Fruit fly (Drosophila melanogaster) whole organism, embryonic: ENCODE results near the gene pyd.
A peak's percentile ranks its signal among the peaks of the same experiment; 100 is the strongest.

Experiments used
- Ada2b ChIP-seq: fragments of 200-800 bp; sonication (Bioruptor generic); IDR thresholded peaks from 2 replicates; pipeline ENCODE4 v1.3.6; 2022; ENCODE audit warnings: missing biosample characterization, missing genetic modification characterization
- CG10565 ChIP-seq: fragments of 200-800 bp; sonication (Bioruptor generic); optimal IDR thresholded peaks from 3 replicates; lab custom pipeline; 2016; ENCODE audit warnings: missing biosample characterization, mild to moderate bottlenecking, missing genetic modification characterization
- CG1233 ChIP-seq: fragments of 200-800 bp; sonication (Bioruptor generic); optimal IDR thresholded peaks from 4 replicates; lab custom pipeline; 2018; ENCODE audit warnings: missing biosample characterization, mild to moderate bottlenecking, missing genetic modification characterization
- CG16815 ChIP-seq: fragments of 200-800 bp; sonication (Bioruptor generic); optimal IDR thresholded peaks from 3 replicates; lab custom pipeline; 2017; ENCODE audit warnings: missing biosample characterization, mild to moderate bottlenecking, missing genetic modification characterization
- CG30403 ChIP-seq: fragments of 200-800 bp; sonication (Bioruptor generic); optimal IDR thresholded peaks from 3 replicates; lab custom pipeline; 2016; ENCODE audit warnings: missing biosample characterization, missing genetic modification characterization
- CG31441 ChIP-seq: fragments of 200-800 bp; sonication (Bioruptor generic); IDR thresholded peaks from 2 replicates; pipeline ENCODE4 v1.3.6; 2022; ENCODE audit warnings: missing biosample characterization, missing genetic modification characterization
- CG32767 ChIP-seq: fragments of 200-800 bp; sonication (Bioruptor generic); IDR thresholded peaks from 2 replicates; pipeline ENCODE4 v1.3.6; 2022; ENCODE audit warnings: missing biosample characterization, missing genetic modification characterization
- CG34376 ChIP-seq: fragments of 200-800 bp; sonication (Bioruptor generic); optimal IDR thresholded peaks from 2 replicates; lab custom pipeline; 2018; ENCODE audit warnings: missing biosample characterization, mild to moderate bottlenecking, missing genetic modification characterization
- CG34422 ChIP-seq: fragments of 200-800 bp; sonication (Bioruptor generic); IDR thresholded peaks from 3 replicates; pipeline ENCODE4 v1.3.6; 2022; ENCODE audit warnings: missing biosample characterization, missing genetic modification characterization
- CG6272 ChIP-seq: fragments of 200-800 bp; sonication (Bioruptor generic); IDR thresholded peaks from 2 replicates; pipeline ENCODE4 v1.3.6; 2022; ENCODE audit warnings: missing biosample characterization, missing genetic modification characterization
- CG6813 ChIP-seq: fragments of 200-800 bp; sonication (Bioruptor generic); optimal IDR thresholded peaks from 2 replicates; lab custom pipeline; 2017; ENCODE audit warnings: missing biosample characterization, missing genetic modification characterization, mild to moderate bottlenecking, moderate library complexity, missing genetic modification reagents
- CG7357 ChIP-seq: fragments of 200-800 bp; sonication (Bioruptor generic); IDR thresholded peaks from 3 replicates; pipeline ENCODE4 v1.3.6; 2022; ENCODE audit warnings: missing biosample characterization, missing genetic modification characterization
- CG7372 ChIP-seq: fragments of 200-800 bp; sonication (Bioruptor generic); IDR thresholded peaks from 2 replicates; pipeline ENCODE4 v1.3.6; 2022; ENCODE audit warnings: missing biosample characterization, missing genetic modification characterization
- CG7839 ChIP-seq: fragments of 200-800 bp; sonication (Bioruptor generic); optimal IDR thresholded peaks from 3 replicates; lab custom pipeline; 2018; ENCODE audit warnings: missing biosample characterization, mild to moderate bottlenecking, missing genetic modification characterization, moderate library complexity
- CG8290 ChIP-seq, 3 experiments: fragments of 200-800 bp; sonication (Bioruptor generic); optimal IDR thresholded peaks; 2 replicates each; lab custom pipeline; 2016 to 2019; ENCODE audit warnings: missing biosample characterization in 3 of 3, missing genetic modification characterization in 3 of 3, mild to moderate bottlenecking in 2 of 3, moderate library complexity in 1 of 3
- CG9797 ChIP-seq: fragments of 200-800 bp; sonication (Bioruptor generic); optimal IDR thresholded peaks from 3 replicates; lab custom pipeline; 2018; ENCODE audit warnings: missing biosample characterization, mild to moderate bottlenecking, missing genetic modification characterization
- CG9817 ChIP-seq: fragments of 200-800 bp; sonication (Bioruptor generic); optimal IDR thresholded peaks from 2 replicates; lab custom pipeline; 2018; ENCODE audit warnings: missing biosample characterization, mild to moderate bottlenecking, missing genetic modification characterization, moderate library complexity
- ERR ChIP-seq: fragments of 200-800 bp; sonication (Bioruptor generic); optimal IDR thresholded peaks from 2 replicates; lab custom pipeline; 2016; ENCODE audit warnings: missing biosample characterization, missing genetic modification characterization
- Ets97D ChIP-seq: fragments of 200-800 bp; sonication (Bioruptor generic); optimal IDR thresholded peaks from 3 replicates; lab custom pipeline; 2016; ENCODE audit warnings: missing biosample characterization, missing genetic modification characterization
- H15 ChIP-seq: fragments of 200-800 bp; sonication (Bioruptor generic); IDR thresholded peaks from 3 replicates; pipeline ENCODE4 v1.3.6; 2022; ENCODE audit warnings: missing biosample characterization, missing genetic modification characterization
- Hr39 ChIP-seq: fragments of >200 bp; optimal IDR thresholded peaks from 2 replicates; lab custom pipeline; 2017
- Max ChIP-seq: fragments of 200-800 bp; sonication (Bioruptor generic); optimal IDR thresholded peaks from 2 replicates; lab custom pipeline; 2016; ENCODE audit warnings: missing biosample characterization, mild to moderate bottlenecking, missing genetic modification characterization
- NFAT ChIP-seq: fragments of 200-800 bp; sonication (Bioruptor generic); IDR thresholded peaks from 2 replicates; pipeline ENCODE4 v1.3.6; 2022; ENCODE audit warnings: missing biosample characterization, missing genetic modification characterization
- Optix ChIP-seq: fragments of 200-800 bp; sonication (Bioruptor generic); IDR thresholded peaks from 3 replicates; pipeline ENCODE4 v1.3.6; 2022; ENCODE audit warnings: missing biosample characterization, missing genetic modification characterization
- Rx ChIP-seq: fragments of 200-800 bp; sonication (Bioruptor generic); IDR thresholded peaks from 2 replicates; pipeline ENCODE4 v1.3.6; 2022; ENCODE audit warnings: missing biosample characterization, missing genetic modification characterization
- Xbp1 ChIP-seq: fragments of 200-800 bp; sonication (Bioruptor generic); optimal IDR thresholded peaks from 3 replicates; lab custom pipeline; 2016; ENCODE audit warnings: missing biosample characterization, mild to moderate bottlenecking, missing genetic modification characterization
- abd-A ChIP-seq: fragments of 200-800 bp; sonication (Bioruptor generic); optimal IDR thresholded peaks from 3 replicates; lab custom pipeline; 2019; ENCODE audit warnings: missing biosample characterization, mild to moderate bottlenecking, missing genetic modification characterization, moderate library complexity
- corto ChIP-seq: fragments of 200-800 bp; sonication (Bioruptor generic); optimal IDR thresholded peaks from 2 replicates; lab custom pipeline; 2016; ENCODE audit warnings: missing biosample characterization, mild to moderate bottlenecking, missing genetic modification characterization, moderate library complexity
- danr ChIP-seq: fragments of 200-800 bp; sonication (Bioruptor generic); IDR thresholded peaks from 2 replicates; pipeline ENCODE4 v1.3.6; 2022; ENCODE audit warnings: missing biosample characterization, missing genetic modification characterization
- dysf ChIP-seq: fragments of 200-800 bp; sonication (Bioruptor generic); IDR thresholded peaks from 3 replicates; pipeline ENCODE4 v1.3.6; 2022; ENCODE audit warnings: missing biosample characterization, missing genetic modification characterization
- esg ChIP-seq: fragments of 200-800 bp; sonication (Bioruptor generic); conservative IDR thresholded peaks from 2 replicates; pipeline ENCODE4 v1.3.6; 2022; ENCODE audit warnings: missing biosample characterization, missing genetic modification characterization
- fd64A ChIP-seq: fragments of 200-800 bp; sonication (Bioruptor generic); optimal IDR thresholded peaks from 3 replicates; lab custom pipeline; 2018; ENCODE audit warnings: missing biosample characterization, mild to moderate bottlenecking, missing genetic modification characterization
- gsb-n ChIP-seq: fragments of 200-800 bp; sonication (Bioruptor generic); optimal IDR thresholded peaks from 3 replicates; lab custom pipeline; 2018; ENCODE audit warnings: missing biosample characterization, mild to moderate bottlenecking, missing genetic modification characterization
- ham ChIP-seq: fragments of 200-800 bp; sonication (Bioruptor generic); IDR thresholded peaks from 2 replicates; pipeline ENCODE4 v1.3.6; 2022; ENCODE audit warnings: missing biosample characterization, missing genetic modification characterization
- kni ChIP-seq: fragments of 200-800 bp; sonication (Bioruptor generic); optimal IDR thresholded peaks from 3 replicates; lab custom pipeline; 2017; ENCODE audit warnings: mild to moderate bottlenecking, missing biosample characterization, missing genetic modification reagents, missing genetic modification characterization
- lmd ChIP-seq: fragments of 200-800 bp; sonication (Bioruptor generic); IDR thresholded peaks from 2 replicates; pipeline ENCODE4 v1.3.6; 2022; ENCODE audit warnings: missing biosample characterization, missing genetic modification characterization
- lola ChIP-seq, 3 experiments: fragments of >200 bp in 2 of 3; fragments of 200-800 bp in 1 of 3; sonication (Bioruptor generic) in 1 of 3; optimal IDR thresholded peaks; 2 replicates each; lab custom pipeline; 2017 to 2019; ENCODE audit warnings: missing biosample characterization in 3 of 3, missing genetic modification characterization in 3 of 3, mild to moderate bottlenecking in 1 of 3, moderate library complexity in 1 of 3
- org-1 ChIP-seq: fragments of 200-800 bp; sonication (Bioruptor generic); optimal IDR thresholded peaks from 2 replicates; lab custom pipeline; 2017; ENCODE audit warnings: missing biosample characterization, missing genetic modification characterization
- pnt ChIP-seq: fragments of 200-800 bp; sonication (Bioruptor generic); optimal IDR thresholded peaks from 3 replicates; lab custom pipeline; 2016; ENCODE audit warnings: missing biosample characterization, missing genetic modification characterization
- ranshi ChIP-seq: fragments of 200-800 bp; sonication (Bioruptor generic); IDR thresholded peaks from 2 replicates; pipeline ENCODE4 v1.3.6; 2022; ENCODE audit warnings: missing biosample characterization, missing genetic modification characterization
- ro ChIP-seq: fragments of 200-800 bp; sonication (Bioruptor generic); IDR thresholded peaks from 2 replicates; pipeline ENCODE4 v1.3.6; 2022; ENCODE audit warnings: missing biosample characterization, missing genetic modification characterization
- row ChIP-seq: fragments of 200-800 bp; sonication (Bioruptor generic); IDR thresholded peaks from 3 replicates; pipeline ENCODE4 v1.3.6; 2022; ENCODE audit warnings: missing biosample characterization, missing genetic modification characterization
- sens-2 ChIP-seq: fragments of 200-800 bp; sonication (Bioruptor generic); IDR thresholded peaks from 2 replicates; pipeline ENCODE4 v1.3.6; 2022; ENCODE audit warnings: missing biosample characterization, missing genetic modification characterization
- sima ChIP-seq: fragments of 200-800 bp; sonication (Bioruptor generic); optimal IDR thresholded peaks from 2 replicates; lab custom pipeline; 2016; ENCODE audit warnings: missing biosample characterization, missing genetic modification characterization
- slou ChIP-seq: fragments of 200-800 bp; sonication (Bioruptor generic); optimal IDR thresholded peaks from 3 replicates; lab custom pipeline; 2016; ENCODE audit warnings: missing biosample characterization, missing genetic modification characterization
- sqz ChIP-seq: fragments of 200-800 bp; sonication (Bioruptor generic); optimal IDR thresholded peaks from 3 replicates; lab custom pipeline; 2018; ENCODE audit warnings: missing biosample characterization, mild to moderate bottlenecking, missing genetic modification characterization
- tap ChIP-seq: fragments of 200-800 bp; optimal IDR thresholded peaks from 3 replicates; lab custom pipeline; 2019; ENCODE audit warnings: missing biosample characterization, mild to moderate bottlenecking, missing genetic modification characterization, moderate library complexity
- tin ChIP-seq: fragments of 200-800 bp; sonication (Bioruptor generic); optimal IDR thresholded peaks from 3 replicates; lab custom pipeline; 2016; ENCODE audit warnings: missing biosample characterization, missing genetic modification characterization
- tx ChIP-seq: fragments of 200-800 bp; sonication (Bioruptor generic); optimal IDR thresholded peaks from 2 replicates; lab custom pipeline; 2016; ENCODE audit warnings: missing biosample characterization, missing genetic modification characterization
- unpg ChIP-seq: fragments of 200-800 bp; sonication (Bioruptor generic); optimal IDR thresholded peaks from 3 replicates; lab custom pipeline; 2018; ENCODE audit warnings: missing biosample characterization, mild to moderate bottlenecking, missing genetic modification characterization, moderate library complexity

pyd gene

DNA sequence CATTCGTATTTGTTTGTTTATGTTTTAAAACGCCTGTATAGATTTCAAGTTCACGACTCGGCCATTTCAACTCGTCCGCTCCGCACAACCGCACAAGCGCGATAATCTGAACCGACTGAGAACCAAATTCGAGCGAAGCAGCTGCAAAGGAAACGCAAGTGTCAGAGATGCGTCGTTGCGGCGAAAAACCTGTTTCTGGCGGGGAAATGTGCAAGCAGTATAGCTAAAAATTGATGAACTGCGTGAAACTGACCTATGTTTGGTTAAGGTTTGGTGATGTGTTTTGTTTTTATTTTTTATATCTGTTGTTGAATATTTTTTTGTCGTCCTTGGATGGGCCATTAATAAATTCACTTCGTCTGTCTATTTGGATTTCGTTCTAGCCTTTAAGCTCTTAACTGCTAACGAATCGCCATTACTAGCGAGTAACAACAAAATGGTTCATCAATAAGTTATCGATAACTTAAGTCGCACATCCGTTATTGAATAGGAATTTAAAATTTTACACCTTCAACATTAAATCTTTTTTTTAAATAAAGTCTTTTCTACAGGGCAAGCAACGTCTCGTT is at the start of gene pyd (continued):
- TF ChIP-seq CG1233 (GFP tag; lab: Kevin White, UChicago), result peak; percentile 75
- TF ChIP-seq tin (GFP tag; lab: Kevin White, UChicago), result peak; percentile 63
- TF ChIP-seq CG34422 (GFP tag; lab: Robert Waterston, UW), result peak; percentile 68; the same call in 1 of the 3 replicates
- no peak for TF ChIP-seq ro (GFP tag; lab: Robert Waterston, UW)
- peak; percentile 48 for TF ChIP-seq CG9797 (GFP tag; lab: Kevin White, UChicago)
- TF ChIP-seq tx (GFP tag; lab: Kevin White, UChicago), result peak; percentile 49
- TF ChIP-seq CG6813 (GFP tag; lab: Kevin White, UChicago), result no peak
- TF ChIP-seq CG32767 (GFP tag; lab: Robert Waterston, UW), result no peak
- peak; percentile 62; the same call in 2 of the 3 replicates for TF ChIP-seq Optix (GFP tag; lab: Robert Waterston, UW)
- peak; percentile 39; the same call in 1 of the 2 replicates for TF ChIP-seq NFAT (GFP tag; lab: Robert Waterston, UW)
- peak; percentile 39 for TF ChIP-seq fd64A (GFP tag; lab: Kevin White, UChicago)
- TF ChIP-seq CG7839 (tag; lab: Kevin White, UChicago), result peak; percentile 69
- peak; percentile 80 for TF ChIP-seq kni (GFP tag; lab: Kevin White, UChicago)
- TF ChIP-seq gsb-n (tag; lab: Kevin White, UChicago), result peak; percentile 20
- no peak for TF ChIP-seq corto (GFP tag; lab: Kevin White, UChicago)
- TF ChIP-seq Ada2b (GFP tag; lab: Robert Waterston, UW), result 0 out of 2 replicates have a peak, but pooled peaks have one; percentile 18
- no peak for TF ChIP-seq CG10565 (GFP tag; lab: Kevin White, UChicago)
- peak; percentile 44 for TF ChIP-seq CG31441 (GFP tag; lab: Robert Waterston, UW)
- TF ChIP-seq CG7357 (GFP tag; lab: Robert Waterston, UW), result no peak
- TF ChIP-seq sens-2 (GFP tag; lab: Robert Waterston, UW), result 0 out of 2 replicates have a peak, but pooled peaks have one; percentile 25
- peak; percentile 26 for TF ChIP-seq CG16815 (GFP tag; lab: Kevin White, UChicago)
- no peak for TF ChIP-seq H15 (GFP tag; lab: Robert Waterston, UW)
- peak; percentile 70 for TF ChIP-seq CG8290 (GFP tag; optimal IDR thresholded peaks at IDR 0.05; lab: Kevin White, UChicago)
- peak; percentile 68 to 72 for TF ChIP-seq CG8290 (tag; optimal IDR thresholded peaks at IDR 0.05; lab: Kevin White, UChicago)
- TF ChIP-seq row (GFP tag; lab: Robert Waterston, UW), result peak; percentile 92
- TF ChIP-seq Hr39 (lab: Kevin White, UChicago), result no peak
- no peak; the same call in 1 of the 2 replicates for TF ChIP-seq lmd (GFP tag; lab: Robert Waterston, UW)
- TF ChIP-seq CG9817 (tag; lab: Kevin White, UChicago), result peak; percentile 52
- TF ChIP-seq slou (GFP tag; lab: Kevin White, UChicago), result no peak
- peak; percentile 46 for TF ChIP-seq pnt (GFP tag; lab: Kevin White, UChicago)
- TF ChIP-seq Ets97D (GFP tag; lab: Kevin White, UChicago), result peak; percentile 71
- no peak for TF ChIP-seq ham (GFP tag; lab: Robert Waterston, UW)
- TF ChIP-seq Rx (GFP tag; lab: Robert Waterston, UW), result no peak
- peak; percentile 74 for TF ChIP-seq CG30403 (GFP tag; lab: Kevin White, UChicago)
- peak; percentile 43 for TF ChIP-seq org-1
- peak; percentile 65 for TF ChIP-seq Max (GFP tag; lab: Kevin White, UChicago)
- TF ChIP-seq dysf (GFP tag; lab: Robert Waterston, UW), result peak; percentile 21; the same call in 1 of the 3 replicates
- no peak for TF ChIP-seq CG7372 (GFP tag; lab: Robert Waterston, UW)
- TF ChIP-seq ranshi (GFP tag; lab: Robert Waterston, UW), result 0 out of 2 replicates have a peak, but pooled peaks have one; percentile 41
- peak; percentile 68 for TF ChIP-seq Xbp1 (GFP tag; lab: Kevin White, UChicago)
- TF ChIP-seq danr, result peak; percentile 23; the same call in 1 of the 2 replicates
- peak; percentile 33 for TF ChIP-seq tap
- TF ChIP-seq abd-A (tag; lab: Kevin White, UChicago), result peak; percentile 76
- no peak for TF ChIP-seq esg
- TF ChIP-seq lola (GFP tag; optimal IDR thresholded peaks at IDR 0.05; lab: Kevin White, UChicago), result peak in 1 of 3 experiments; percentile 57
- TF ChIP-seq unpg (GFP tag; lab: Kevin White, UChicago), result peak; percentile 59
- peak; percentile 31 for TF ChIP-seq sqz (GFP tag; lab: Kevin White, UChicago)
- TF ChIP-seq sima (GFP tag; lab: Kevin White, UChicago), result peak; percentile 23
- peak; percentile 74 for TF ChIP-seq CG34376 (GFP tag; lab: Kevin White, UChicago)
- TF ChIP-seq ERR (GFP tag; lab: Kevin White, UChicago), result no peak
- TF ChIP-seq CG6272 (GFP tag; lab: Robert Waterston, UW), result no peak
